Worm (Caenorhabditis elegans) whole organism, L1 larva: ENCODE measurements around the gene lgl-1.

Experiments
- Y116A8C.19 ChIP-seq: sonication (generic microtip); optimal IDR thresholded peaks from 2 replicates; lab custom pipeline; 2016; ENCODE audit warnings: missing compliant biosample characterization, missing genetic modification characterization, borderline replicate concordance
- aha-1 ChIP-seq: fragments of 150-350 bp; optimal IDR thresholded peaks from 2 replicates; lab custom pipeline; 2014; ENCODE audit warnings: missing biosample characterization, missing genetic modification characterization
- alr-1 ChIP-seq: fragments of 200-800 bp; sonication (Bioruptor generic); optimal IDR thresholded peaks from 2 replicates; lab custom pipeline; 2018; ENCODE audit warnings: borderline replicate concordance, mild to moderate bottlenecking, missing genetic modification characterization, missing compliant biosample characterization
- blmp-1 ChIP-seq: fragments of 150-350 bp; optimal IDR thresholded peaks from 2 replicates; lab custom pipeline; 2014; ENCODE audit warnings: missing biosample characterization, missing genetic modification characterization
- ceh-8 ChIP-seq: fragments of 200-800 bp; sonication (Bioruptor generic); optimal IDR thresholded peaks from 2 replicates; lab custom pipeline; 2018; ENCODE audit warnings: mild to moderate bottlenecking, missing genetic modification characterization, moderate library complexity, missing compliant biosample characterization
- ceh-82 ChIP-seq, 3 experiments: fragments of 150-350 bp in 1 of 3; sonication (generic microtip) in 2 of 3; optimal IDR thresholded peaks; 2 replicates each; lab custom pipeline; 2014 to 2017; ENCODE audit warnings: missing biosample characterization in 3 of 3, missing genetic modification characterization in 3 of 3
- ceh-90 ChIP-seq: sonication (generic microtip); optimal IDR thresholded peaks from 2 replicates; lab custom pipeline; 2016; ENCODE audit warnings: missing genetic modification characterization, missing compliant biosample characterization
- ces-1 ChIP-seq: fragments of 150-350 bp; optimal IDR thresholded peaks from 2 replicates; lab custom pipeline; 2014; ENCODE audit warnings: missing biosample characterization, missing genetic modification reagents, missing genetic modification characterization
- dsc-1 ChIP-seq: sonication (generic microtip); optimal IDR thresholded peaks from 2 replicates; lab custom pipeline; 2016; ENCODE audit warnings: mild to moderate bottlenecking, missing genetic modification characterization, missing compliant biosample characterization
- efl-1 ChIP-seq, 4 experiments: fragments of 150-350 bp; optimal IDR thresholded peaks in 3 of 4; peaks in 1 of 4; 1 replicate in 1 of 4; 2 replicates in 3 of 4; lab custom pipeline; 2014; ENCODE audit warnings: missing biosample characterization in 2 of 4, missing genetic modification characterization in 2 of 4, missing genetic modification reagents in 2 of 4
- efl-3 ChIP-seq: fragments of 200-800 bp; sonication (Bioruptor generic); optimal IDR thresholded peaks from 2 replicates; lab custom pipeline; 2018; ENCODE audit warnings: mild to moderate bottlenecking, missing genetic modification characterization, missing compliant biosample characterization
- elt-2 ChIP-seq: sonication (generic microtip); optimal IDR thresholded peaks from 2 replicates; lab custom pipeline; 2016; ENCODE audit warnings: missing genetic modification characterization, mild to moderate bottlenecking, inconsistent platforms, missing compliant biosample characterization, missing genetic modification reagents
- elt-3 ChIP-seq, 6 experiments: fragments of 150-350 bp in 1 of 6; sonication (generic microtip); optimal IDR thresholded peaks; 2 replicates each; lab custom pipeline; 2017 to 2018; ENCODE audit warnings: missing biosample characterization in 6 of 6, missing genetic modification characterization in 6 of 6, inconsistent platforms in 1 of 6
- fkh-10 ChIP-seq: sonication (generic microtip); optimal IDR thresholded peaks from 2 replicates; lab custom pipeline; 2017; ENCODE audit warnings: missing biosample characterization, missing genetic modification reagents, missing genetic modification characterization
- fkh-8 ChIP-seq: sonication (generic microtip); optimal IDR thresholded peaks from 2 replicates; lab custom pipeline; 2016; ENCODE audit warnings: mild to moderate bottlenecking, missing genetic modification characterization, missing compliant biosample characterization
- fos-1 ChIP-seq: fragments of 150-350 bp; optimal IDR thresholded peaks from 2 replicates; lab custom pipeline; 2014; ENCODE audit warnings: missing biosample characterization, missing genetic modification characterization
- hlh-4 ChIP-seq: sonication (generic microtip); optimal IDR thresholded peaks from 2 replicates; lab custom pipeline; 2016; ENCODE audit warnings: mild to moderate bottlenecking, missing genetic modification characterization, missing compliant biosample characterization
- hpl-2 ChIP-seq: fragments of 150-350 bp; optimal IDR thresholded peaks from 2 replicates; lab custom pipeline; 2014; ENCODE audit warnings: missing biosample characterization, missing genetic modification reagents, missing genetic modification characterization
- irx-1 ChIP-seq: sonication (generic microtip); optimal IDR thresholded peaks from 2 replicates; lab custom pipeline; 2016; ENCODE audit warnings: missing genetic modification characterization, missing compliant biosample characterization
- isw-1 ChIP-seq: fragments of 200-800 bp; sonication (Bioruptor generic); IDR thresholded peaks from 2 replicates; pipeline ENCODE4 v1.3.6; 2022; ENCODE audit warnings: missing genetic modification characterization, missing compliant biosample characterization
- lin-14 ChIP-seq: fragments of 200-800 bp; sonication (Bioruptor generic); optimal IDR thresholded peaks from 2 replicates; lab custom pipeline; 2018; ENCODE audit warnings: mild to moderate bottlenecking, missing genetic modification characterization, moderate library complexity, missing compliant biosample characterization
- lin-39 ChIP-seq: fragments of 150-350 bp; optimal IDR thresholded peaks from 2 replicates; lab custom pipeline; 2014; ENCODE audit warnings: missing biosample characterization, missing genetic modification reagents, missing genetic modification characterization
- lsy-2 ChIP-seq, 2 experiments: fragments of 150-350 bp; optimal IDR thresholded peaks; 2 replicates each; lab custom pipeline; 2014; ENCODE audit warnings: missing biosample characterization in 2 of 2, missing genetic modification characterization in 2 of 2
- mab-9 ChIP-seq: fragments of 200-800 bp; sonication (Bioruptor generic); IDR thresholded peaks from 2 replicates; pipeline ENCODE4 v1.3.6; 2022; ENCODE audit warnings: missing genetic modification reagents, missing genetic modification characterization, missing compliant biosample characterization
- mef-2 ChIP-seq: fragments of 150-350 bp; optimal IDR thresholded peaks from 2 replicates; lab custom pipeline; 2014; ENCODE audit warnings: missing biosample characterization, missing genetic modification characterization
- nhr-11 ChIP-seq: fragments of 150-350 bp; optimal IDR thresholded peaks from 2 replicates; lab custom pipeline; 2014; ENCODE audit warnings: missing biosample characterization, missing genetic modification characterization
- nhr-12 ChIP-seq: sonication (generic microtip); optimal IDR thresholded peaks from 2 replicates; lab custom pipeline; 2017; ENCODE audit warnings: missing biosample characterization, missing genetic modification characterization
- nhr-20 ChIP-seq: sonication (generic microtip); optimal IDR thresholded peaks from 2 replicates; lab custom pipeline; 2016; ENCODE audit warnings: mild to moderate bottlenecking, missing genetic modification characterization, missing compliant biosample characterization
- nhr-237 ChIP-seq: fragments of 150-350 bp; optimal IDR thresholded peaks from 2 replicates; lab custom pipeline; 2014; ENCODE audit warnings: missing biosample characterization, missing genetic modification characterization
- nhr-47 ChIP-seq: sonication (generic microtip); optimal IDR thresholded peaks from 2 replicates; lab custom pipeline; 2016; ENCODE audit warnings: mild to moderate bottlenecking, missing genetic modification characterization, moderate library complexity, missing compliant biosample characterization
- nhr-71 ChIP-seq: sonication (generic microtip); optimal IDR thresholded peaks from 2 replicates; lab custom pipeline; 2016; ENCODE audit warnings: mild to moderate bottlenecking, missing genetic modification characterization, moderate library complexity, missing compliant biosample characterization
- nhr-84 ChIP-seq: sonication (generic microtip); optimal IDR thresholded peaks from 2 replicates; lab custom pipeline; 2017; ENCODE audit warnings: missing biosample characterization, missing genetic modification characterization
- pax-3 ChIP-seq: fragments of 200-800 bp; sonication (Bioruptor generic); optimal IDR thresholded peaks from 2 replicates; lab custom pipeline; 2018; ENCODE audit warnings: mild to moderate bottlenecking, missing genetic modification characterization, moderate library complexity, missing compliant biosample characterization
- skn-1 ChIP-seq: fragments of 150-350 bp; optimal IDR thresholded peaks from 2 replicates; lab custom pipeline; 2014; ENCODE audit warnings: missing biosample characterization, missing genetic modification characterization
- snpc-4 ChIP-seq: fragments of 150-350 bp; optimal IDR thresholded peaks from 2 replicates; lab custom pipeline; 2014; ENCODE audit warnings: missing biosample characterization, missing genetic modification characterization
- sox-4 ChIP-seq: sonication (generic microtip); optimal IDR thresholded peaks from 2 replicates; lab custom pipeline; 2016; ENCODE audit warnings: missing genetic modification characterization, missing compliant biosample characterization
- sptf-1 ChIP-seq: fragments of 150-350 bp; optimal IDR thresholded peaks from 2 replicates; lab custom pipeline; 2014; ENCODE audit warnings: missing biosample characterization, missing genetic modification characterization
- sup-37 ChIP-seq: fragments of 200-800 bp; sonication (Bioruptor generic); optimal IDR thresholded peaks from 2 replicates; lab custom pipeline; 2018; ENCODE audit warnings: mild to moderate bottlenecking, missing genetic modification characterization, missing compliant biosample characterization
- unc-86 ChIP-seq: sonication (generic microtip); optimal IDR thresholded peaks from 2 replicates; lab custom pipeline; 2016; ENCODE audit warnings: missing genetic modification characterization, missing compliant biosample characterization
- vab-15 ChIP-seq: sonication (generic microtip); optimal IDR thresholded peaks from 2 replicates; lab custom pipeline; 2017; ENCODE audit warnings: missing genotype, mild to moderate bottlenecking, missing genetic modification characterization, missing compliant biosample characterization
- xbp-1 ChIP-seq: sonication (generic microtip); optimal IDR thresholded peaks from 2 replicates; lab custom pipeline; 2016; ENCODE audit warnings: missing genetic modification characterization, missing compliant biosample characterization
- ztf-4 ChIP-seq: fragments of 150-350 bp; optimal IDR thresholded peaks from 2 replicates; lab custom pipeline; 2014; ENCODE audit warnings: missing biosample characterization, missing genetic modification characterization

lgl-1 gene

ce11 chrX:857658-858057 is 13.2 kb downstream of the lgl-1 start:
- TF ChIP-seq nhr-47 (tag; lab: Kevin White, UChicago) (no peak), isw-1 (no peak), skn-1 (no peak), lin-39 (tag; lab: Kevin White, UChicago) (no peak), mab-9 (GFP tag; lab: Robert Waterston, UW) (no peak), vab-15 (no peak), dsc-1 (tag; lab: Kevin White, UChicago) (no peak), efl-3 (GFP tag; lab: Kevin White, UChicago) (no peak), nhr-84 (no peak), sptf-1 (tag; lab: Kevin White, UChicago) (no peak), nhr-20 (tag; lab: Kevin White, UChicago) (no peak), ceh-90 (tag; lab: Kevin White, UChicago) (no peak), aha-1 (tag; lab: Kevin White, UChicago) (no peak), mef-2 (tag; lab: Kevin White, UChicago) (no peak), sox-4 (tag; lab: Kevin White, UChicago) (no peak), alr-1 (tag; lab: Kevin White, UChicago) (no peak)

ce11 chrX:853604-854003 is 17.3 kb downstream of the lgl-1 start:
- no peak for TF ChIP-seq nhr-11 (tag; lab: Kevin White, UChicago)
- TF ChIP-seq skn-1: no peak
- no peak for TF ChIP-seq ces-1
- TF ChIP-seq irx-1 (tag; lab: Kevin White, UChicago): no peak
- no peak for TF ChIP-seq hlh-4 (tag; lab: Kevin White, UChicago)
- no peak for TF ChIP-seq mef-2 (tag; lab: Kevin White, UChicago)
- TF ChIP-seq blmp-1: no peak
- no peak for TF ChIP-seq unc-86
- no peak for TF ChIP-seq elt-2
- no peak for TF ChIP-seq ztf-4 (tag; lab: Kevin White, UChicago)
- TF ChIP-seq hpl-2 (GFP tag; lab: Kevin White, UChicago): no peak
- no peak for TF ChIP-seq fkh-8
- no peak for TF ChIP-seq snpc-4 (tag; lab: Kevin White, UChicago)
- TF ChIP-seq ceh-82 (tag; optimal IDR thresholded peaks at IDR 0.05; lab: Kevin White, UChicago): no peak
- no peak for TF ChIP-seq lsy-2 (tag; optimal IDR thresholded peaks at IDR 0.05; lab: Kevin White, UChicago)
- TF ChIP-seq nhr-84: no peak

ce11 chrX:852739-853268 is 18.1 kb downstream of the lgl-1 start:
- no peak for TF ChIP-seq elt-3 (tag; optimal IDR thresholded peaks at IDR 0.05; lab: Kevin White, UChicago)
- no peak for TF ChIP-seq ceh-8 (GFP tag; lab: Kevin White, UChicago)
- no peak for TF ChIP-seq mef-2 (tag; lab: Kevin White, UChicago)
- TF ChIP-seq sup-37 (GFP tag; lab: Kevin White, UChicago): no peak

DNA sequence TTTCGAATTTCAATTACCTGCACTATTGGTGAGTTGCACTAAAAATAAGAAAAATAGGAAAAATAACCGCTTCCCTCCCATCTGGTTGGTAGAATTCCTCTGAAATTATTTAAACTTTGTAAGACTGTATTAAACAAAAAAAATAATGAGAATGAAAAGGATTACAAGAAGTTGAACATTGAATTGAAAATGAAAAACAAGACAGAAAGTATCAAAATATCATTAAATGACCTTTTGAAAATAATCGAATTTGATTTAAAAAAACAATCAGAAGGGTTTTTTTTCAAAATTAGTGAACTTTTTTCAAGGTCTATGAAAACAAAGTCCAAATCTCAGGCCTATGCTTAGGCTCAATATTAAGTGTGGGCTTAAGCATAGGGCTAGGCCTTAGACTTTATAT is 19.5 kb downstream of the lgl-1 start, which contains the start of gene igcm-1:
TSS of gene igcm-1 (minus strand) at position 101 of the 400 bp plus-strand sequence.
- TF ChIP-seq elt-2 (no peak), mef-2 (tag; lab: Kevin White, UChicago) (no peak), lin-14 (GFP tag; lab: Kevin White, UChicago) (no peak), pax-3 (tag; lab: Kevin White, UChicago) (no peak), nhr-237 (tag; lab: Kevin White, UChicago) (no peak), nhr-71 (tag; lab: Kevin White, UChicago) (no peak), xbp-1 (tag; lab: Kevin White, UChicago) (no peak), fkh-10 (GFP tag; lab: Kevin White, UChicago) (no peak), nhr-12 (tag; lab: Kevin White, UChicago) (no peak), nhr-47 (tag; lab: Kevin White, UChicago) (no peak), hpl-2 (GFP tag; lab: Kevin White, UChicago) (no peak), sup-37 (GFP tag; lab: Kevin White, UChicago) (no peak), fkh-8 (no peak), Y116A8C.19 (tag; lab: Kevin White, UChicago) (no peak), mab-9 (GFP tag; lab: Robert Waterston, UW) (no peak), skn-1 (no peak), efl-1 (optimal IDR thresholded peaks at IDR 0.05; lab: Kevin White, UChicago) (no peak), efl-1 (GFP tag; optimal IDR thresholded peaks at IDR 0.05 in 1 of 2; lab: Kevin White, UChicago) (no peak), fos-1 (tag; lab: Kevin White, UChicago) (no peak)
